Fruit fly (Drosophila melanogaster): ENCODE results near the gene CG31286.

Gene CG31286

dm6 chr3R:6664371-6665116 lies 23.5 kb downstream of the CG31286 start (continued):
- no peak for TF ChIP-seq CG15269 (tag; optimal IDR thresholded peaks at IDR 0.05)
- TF ChIP-seq sima (GFP tag; optimal IDR thresholded peaks at IDR 0.05) = no peak
- TF ChIP-seq prd (optimal IDR thresholded peaks at IDR 0.05) = no peak
- peak; percentile 31; the same call in 1 of the 3 replicates for TF ChIP-seq prd (GFP tag; IDR thresholded peaks at IDR 0.05)
- TF ChIP-seq dysf (GFP tag; IDR thresholded peaks at IDR 0.05) = no peak
- no peak for TF ChIP-seq ems (GFP tag; optimal IDR thresholded peaks at IDR 0.05)
- no peak for TF ChIP-seq exex (tag; optimal IDR thresholded peaks at IDR 0.05)
- peak; percentile 65 for TF ChIP-seq CG7556 (GFP tag; optimal IDR thresholded peaks at IDR 0.05)
- no peak for TF ChIP-seq fd96Cb (tag; optimal IDR thresholded peaks at IDR 0.05)
- TF ChIP-seq CG13123 (GFP tag; optimal IDR thresholded peaks at IDR 0.05) = no peak
- no peak for TF ChIP-seq ap (GFP tag; IDR thresholded peaks at IDR 0.05)
- peak; percentile 78 for TF ChIP-seq fd102C (GFP tag; optimal IDR thresholded peaks at IDR 0.05)
- no peak for TF ChIP-seq lab (GFP tag; optimal IDR thresholded peaks at IDR 0.05)
- TF ChIP-seq CG10209 (GFP tag; optimal IDR thresholded peaks at IDR 0.05) = no peak
- TF ChIP-seq phol (tag; optimal IDR thresholded peaks at IDR 0.05) = peak; percentile 25
- TF ChIP-seq ttk (GFP tag; IDR thresholded peaks at IDR 0.05) = no peak
- no peak for TF ChIP-seq Dek (tag; optimal IDR thresholded peaks at IDR 0.05)
- peak; percentile 51 for TF ChIP-seq nmo (GFP tag; optimal IDR thresholded peaks at IDR 0.05)
- no peak for TF ChIP-seq psq (GFP tag; optimal IDR thresholded peaks at IDR 0.05)
- TF ChIP-seq lola (GFP tag; optimal IDR thresholded peaks at IDR 0.05) = peak in 1 of 3 experiments; percentile 27
- no peak for TF ChIP-seq amos (GFP tag; IDR thresholded peaks at IDR 0.05; ENCODE audit: partially characterized antibody)
- TF ChIP-seq aop (GFP tag; IDR thresholded peaks at IDR 0.05) = no peak
- TF ChIP-seq CG12659 (GFP tag; optimal IDR thresholded peaks at IDR 0.05) = no peak
- TF ChIP-seq sug (tag; optimal IDR thresholded peaks at IDR 0.05) = no peak
- TF ChIP-seq ro (GFP tag; IDR thresholded peaks at IDR 0.05) = no peak
- peak in 1 of 2 experiments; percentile 14 for TF ChIP-seq dpn (GFP tag; optimal IDR thresholded peaks at IDR 0.05)
- TF ChIP-seq CG14860 (GFP tag; IDR thresholded peaks at IDR 0.05; ENCODE audit: partially characterized antibody) = no peak
- TF ChIP-seq CG10979 (tag; optimal IDR thresholded peaks at IDR 0.05) = peak; percentile 9
- no peak for TF ChIP-seq ewg (GFP tag; optimal IDR thresholded peaks at IDR 0.05)
- no peak for TF ChIP-seq Hmr (GFP tag; optimal IDR thresholded peaks at IDR 0.05)
- no peak for TF ChIP-seq Dip2 (GFP tag; IDR thresholded peaks at IDR 0.05)
- TF ChIP-seq H15 (GFP tag; IDR thresholded peaks at IDR 0.05) = no peak
- TF ChIP-seq CG4360 (GFP tag; IDR thresholded peaks at IDR 0.05) = peak; percentile 48; the same call in 1 of the 2 replicates
- TF ChIP-seq Med (GFP tag) = peak; percentile 83
- peak; percentile 74 for TF ChIP-seq sens (GFP tag)
- TF ChIP-seq abd-A (tag; optimal IDR thresholded peaks at IDR 0.05) = no peak
- TF ChIP-seq CG34376 (GFP tag; optimal IDR thresholded peaks at IDR 0.05) = no peak
- TF ChIP-seq Atf3 (GFP tag; optimal IDR thresholded peaks at IDR 0.05) = peak; percentile 7
- no peak for TF ChIP-seq p53 (GFP tag; optimal IDR thresholded peaks at IDR 0.05)
- TF ChIP-seq CG2889 (GFP tag; IDR thresholded peaks at IDR 0.05) = no peak
- TF ChIP-seq CG12236 (GFP tag; optimal IDR thresholded peaks at IDR 0.05) = no peak
- no peak for TF ChIP-seq Nf-YB (GFP tag; optimal IDR thresholded peaks at IDR 0.05)
- TF ChIP-seq Ptx1 (GFP tag; IDR thresholded peaks at IDR 0.05) = no peak
- TF ChIP-seq gt (GFP tag; IDR thresholded peaks at IDR 0.05) = no peak
- TF ChIP-seq yki (optimal IDR thresholded peaks at IDR 0.05) = no peak
- TF ChIP-seq wek (GFP tag; optimal IDR thresholded peaks at IDR 0.05) = peak; percentile 18
- peak; percentile 12 for TF ChIP-seq CG14710 (tag; optimal IDR thresholded peaks at IDR 0.05)
- no peak for TF ChIP-seq CG13894 (tag; optimal IDR thresholded peaks at IDR 0.05)
- TF ChIP-seq gsb (GFP tag; IDR thresholded peaks at IDR 0.05) = no peak
- no peak for TF ChIP-seq CG9932 (GFP tag; IDR thresholded peaks at IDR 0.05)

Measured in whole organism, embryonic.